Worm (Caenorhabditis elegans): ENCODE measurements around the gene ttr-27.

Gene ttr-27

ce11 chrV:12904054-12904453, at the start of gene ttr-27:
ttr-27 (minus strand) TSS chrV:12904098.
- TF ChIP-seq C38D4.7 (GFP tag; optimal IDR thresholded peaks at IDR 0.05) = no peak

- TF ChIP-seq nhr-232 (tag; optimal IDR thresholded peaks at IDR 0.05) (no peak), ama-1 (optimal IDR thresholded peaks at IDR 0.05) (no peak), eyg-1 (tag; optimal IDR thresholded peaks at IDR 0.05) (no peak), ceh-2 (tag; optimal IDR thresholded peaks at IDR 0.05) (peak; percentile 10), hlh-13 (GFP tag; optimal IDR thresholded peaks at IDR 0.05) (no peak), lim-6 (tag; optimal IDR thresholded peaks at IDR 0.05) (no peak), fkh-6 (tag; optimal IDR thresholded peaks at IDR 0.05) (no peak), ceh-48 (tag; optimal IDR thresholded peaks at IDR 0.05) (no peak), ets-4 (tag; optimal IDR thresholded peaks at IDR 0.05) (peak; percentile 1), nfya-1 (tag; optimal IDR thresholded peaks at IDR 0.05) (no peak), T23F11.4 (GFP tag; optimal IDR thresholded peaks at IDR 0.05) (no peak), pax-1 (tag; optimal IDR thresholded peaks at IDR 0.05) (no peak), ceh-31 (tag; optimal IDR thresholded peaks at IDR 0.05) (peak; percentile 4)
These were observed 48.4 kb upstream of the ttr-27 start, which contains the start of gene pqn-68 for ce11 chrV:12952287-12952686. pqn-68 (plus strand) TSS chrV:12952636.

- TF ChIP-seq pag-3 (tag; optimal IDR thresholded peaks at IDR 0.05; ENCODE audit: borderline replicate concordance) (no peak), tbx-7 (tag; optimal IDR thresholded peaks at IDR 0.05) (no peak), hlh-30 (tag; optimal IDR thresholded peaks at IDR 0.05; ENCODE audit: insufficient read depth) (no peak), ref-2 (tag; optimal IDR thresholded peaks at IDR 0.05) (no peak), che-1 (tag; optimal IDR thresholded peaks at IDR 0.05) (no peak), T23F11.4 (GFP tag; optimal IDR thresholded peaks at IDR 0.05) (no peak), dmd-4 (tag; optimal IDR thresholded peaks at IDR 0.05; ENCODE audit: borderline replicate concordance) (no peak), sox-2 (GFP tag; IDR thresholded peaks at IDR 0.05) (no peak), elt-2 (tag; optimal IDR thresholded peaks at IDR 0.05) (no peak), sox-4 (tag; optimal IDR thresholded peaks at IDR 0.05) (no peak), unc-55 (GFP tag; optimal IDR thresholded peaks at IDR 0.05) (peak; percentile 24), syd-9 (tag; optimal IDR thresholded peaks at IDR 0.05) (no peak), hlh-15 (tag; optimal IDR thresholded peaks at IDR 0.05) (no peak), pros-1 (tag; optimal IDR thresholded peaks at IDR 0.05) (no peak), pat-9 (tag; optimal IDR thresholded peaks at IDR 0.05) (no peak), rnt-1 (tag; optimal IDR thresholded peaks at IDR 0.05) (no peak), mec-3 (tag; optimal IDR thresholded peaks at IDR 0.05; ENCODE audit: borderline replicate concordance) (no peak), lim-6 (tag; optimal IDR thresholded peaks at IDR 0.05) (no peak), ceh-9 (tag; optimal IDR thresholded peaks at IDR 0.05) (no peak), ceh-22 (tag; optimal IDR thresholded peaks at IDR 0.05) (no peak), lin-11 (tag; optimal IDR thresholded peaks at IDR 0.05) (no peak), ceh-34 (tag; optimal IDR thresholded peaks at IDR 0.05) (no peak), hlh-6 (tag; optimal IDR thresholded peaks at IDR 0.05) (no peak), ceh-31 (tag; optimal IDR thresholded peaks at IDR 0.05) (peak; percentile 23), ztf-16 (tag; optimal IDR thresholded peaks at IDR 0.05) (no peak), sdc-2 (tag; optimal IDR thresholded peaks at IDR 0.05) (no peak), unc-42 (tag; optimal IDR thresholded peaks at IDR 0.05) (peak; percentile 50), nfya-1 (tag; optimal IDR thresholded peaks at IDR 0.05) (peak; percentile 54), C08G9.2 (tag; optimal IDR thresholded peaks at IDR 0.05) (no peak), ama-1 (optimal IDR thresholded peaks at IDR 0.05) (no peak), ceh-24 (tag; optimal IDR thresholded peaks at IDR 0.05) (no peak), pqm-1 (tag; optimal IDR thresholded peaks at IDR 0.05) (no peak), ceh-18 (tag; optimal IDR thresholded peaks at IDR 0.05) (no peak), pax-1 (tag; optimal IDR thresholded peaks at IDR 0.05) (no peak), hlh-8 (tag; optimal IDR thresholded peaks at IDR 0.05) (no peak), tbx-2 (tag; optimal IDR thresholded peaks at IDR 0.05) (peak; percentile 41), ceh-48 (tag; optimal IDR thresholded peaks at IDR 0.05) (peak; percentile 47), nhr-11 (tag; optimal IDR thresholded peaks at IDR 0.05) (no peak), fax-1 (tag; optimal IDR thresholded peaks at IDR 0.05) (no peak), zip-5 (tag; optimal IDR thresholded peaks at IDR 0.05) (no peak), hlh-13 (GFP tag; optimal IDR thresholded peaks at IDR 0.05) (no peak), eyg-1 (tag; optimal IDR thresholded peaks at IDR 0.05) (no peak)
These were observed 47.1 kb upstream of the ttr-27 start, which contains the start of the genes T16G1.9 and T16G1.18 for ce11 chrV:12950812-12951528. T16G1.9 (minus strand) TSS chrV:12950862. T16G1.18 (plus strand) TSS chrV:12951304.
